Worm (Caenorhabditis elegans) whole organism, midembryonic: ENCODE measurements around the gene sre-24.

ENCODE experiments used
- T22C8.4 ChIP-seq: fragments of 200-800 bp; sonication (Bioruptor generic); IDR thresholded peaks from 2 replicates; pipeline ENCODE4 v1.3.6; 2022; ENCODE audit warnings: missing genetic modification characterization, missing compliant biosample characterization
- cog-1 ChIP-seq: sonication (generic microtip); optimal IDR thresholded peaks from 2 replicates; lab custom pipeline; 2016; ENCODE audit warnings: missing genetic modification characterization, missing compliant biosample characterization
- flt-1 ChIP-seq: fragments of 200-800 bp; sonication (Bioruptor generic); IDR thresholded peaks from 2 replicates; pipeline ENCODE4 v1.3.6; 2022; ENCODE audit warnings: missing genetic modification characterization, missing compliant biosample characterization
- klf-2 ChIP-seq: fragments of 200-800 bp; sonication (Bioruptor generic); conservative IDR thresholded peaks from 2 replicates; pipeline ENCODE4 v1.3.6; 2022; ENCODE audit warnings: missing genetic modification reagents, missing genetic modification characterization, missing compliant biosample characterization
- med-1 ChIP-seq: sonication (generic microtip); optimal IDR thresholded peaks from 2 replicates; lab custom pipeline; 2017; ENCODE audit warnings: missing genetic modification characterization, mild to moderate bottlenecking, missing compliant biosample characterization, antibody characterized with exemption, missing genetic modification reagents; ENCODE audit not compliant: insufficient read depth
- ref-1 ChIP-seq: fragments of 200-800 bp; sonication (Bioruptor generic); conservative IDR thresholded peaks from 2 replicates; pipeline ENCODE4 v1.3.6; 2022; ENCODE audit warnings: missing genetic modification reagents, missing genetic modification characterization, missing compliant biosample characterization
- tab-1 ChIP-seq: fragments of 200-800 bp; sonication (Bioruptor generic); IDR thresholded peaks from 2 replicates; pipeline ENCODE4 v1.3.6; 2022; ENCODE audit warnings: missing genetic modification characterization, missing compliant biosample characterization

ce11 chrV:2849071-2849470 is 35.4 kb upstream of the sre-24 start, which contains the start of gene ugt-53:
- no peak for TF ChIP-seq ref-1 (GFP tag; lab: Robert Waterston, UW)
- no peak for TF ChIP-seq T22C8.4 (GFP tag; lab: Robert Waterston, UW)
- TF ChIP-seq med-1 (GFP tag; lab: Kevin White, UChicago): no peak
- no peak for TF ChIP-seq klf-2 (GFP tag; lab: Robert Waterston, UW)
- no peak for TF ChIP-seq flt-1 (GFP tag; lab: Robert Waterston, UW)
- TF ChIP-seq cog-1 (tag; lab: Kevin White, UChicago): no peak
- TF ChIP-seq tab-1: no peak
